Fruit fly (Drosophila melanogaster): ENCODE results near the gene CG42827.

CG42827 gene

DNA sequence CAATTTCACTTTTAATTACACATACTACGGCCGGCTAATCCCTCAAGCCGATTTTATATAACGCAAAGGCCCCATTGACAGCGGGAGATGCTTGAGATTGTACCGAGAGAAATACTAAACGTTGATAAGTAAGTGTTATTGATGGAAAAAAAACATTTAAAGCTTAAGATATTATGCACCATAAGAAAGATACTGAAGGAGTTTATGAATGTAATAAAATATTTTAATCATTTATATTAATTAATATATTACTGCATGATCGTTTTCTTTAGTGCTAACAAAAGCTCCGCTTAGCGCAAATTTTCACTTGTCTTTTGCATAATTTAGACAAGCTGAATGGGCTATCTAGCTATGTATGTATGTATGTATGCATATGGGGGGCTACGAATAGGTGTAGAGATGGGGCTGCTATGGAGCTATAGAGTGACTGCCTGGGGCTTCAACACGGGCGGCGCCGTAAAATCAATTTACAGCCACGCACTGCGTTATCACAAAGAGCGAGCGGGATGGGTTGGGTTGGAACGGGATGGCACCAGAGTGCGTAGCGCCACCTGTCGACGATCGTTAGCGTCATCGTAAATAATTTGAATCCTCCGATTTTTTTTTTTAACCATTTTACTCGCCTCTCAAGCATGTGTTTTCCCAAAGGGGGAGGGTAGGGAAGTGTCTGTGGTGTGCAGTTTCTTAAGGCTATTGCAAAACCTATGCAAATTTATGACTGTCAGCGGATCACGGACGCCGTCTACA, 24.0 kb downstream of the CG42827 start:
- TF ChIP-seq Snoo (tag; optimal IDR thresholded peaks at IDR 0.05) (no peak), Pif1B (GFP tag; optimal IDR thresholded peaks at IDR 0.05) (no peak), D1 (tag; optimal IDR thresholded peaks at IDR 0.05) (no peak), CG17806 (tag; optimal IDR thresholded peaks at IDR 0.05) (peak; percentile 13), Ets98B (GFP tag; IDR thresholded peaks at IDR 0.05) (peak; percentile 44), rn (GFP tag; IDR thresholded peaks at IDR 0.05) (no peak), CG12605 (GFP tag; IDR thresholded peaks at IDR 0.05) (0 out of 2 replicates have a peak, but pooled peaks have one; percentile 18), CG14655 (GFP tag; optimal IDR thresholded peaks at IDR 0.05) (peak; percentile 63), CG9948 (tag; optimal IDR thresholded peaks at IDR 0.05) (peak; percentile 8), CG8159 (tag; optimal IDR thresholded peaks at IDR 0.05) (no peak), fd96Ca (GFP tag; IDR thresholded peaks at IDR 0.05) (0 out of 3 replicates have a peak, but pooled peaks have one; percentile 9), gl (tag; optimal IDR thresholded peaks at IDR 0.05) (no peak), CG13204 (GFP tag; optimal IDR thresholded peaks at IDR 0.05) (no peak), CG15710 (tag; optimal IDR thresholded peaks at IDR 0.05) (no peak), CG4496 (GFP tag; IDR thresholded peaks at IDR 0.05) (peak; percentile 51; the same call in 1 of the 3 replicates), CG34367 (tag; optimal IDR thresholded peaks at IDR 0.05) (no peak), Pif1A (GFP tag; optimal IDR thresholded peaks at IDR 0.05) (no peak), CG32121 (GFP tag; IDR thresholded peaks at IDR 0.05) (peak; percentile 51; the same call in 1 of the 2 replicates), CG10348 (GFP tag; IDR thresholded peaks at IDR 0.05) (no peak), CG8301 (tag; optimal IDR thresholded peaks at IDR 0.05) (peak; percentile 32), EcR (GFP tag; optimal IDR thresholded peaks at IDR 0.05) (no peak)

DNA sequence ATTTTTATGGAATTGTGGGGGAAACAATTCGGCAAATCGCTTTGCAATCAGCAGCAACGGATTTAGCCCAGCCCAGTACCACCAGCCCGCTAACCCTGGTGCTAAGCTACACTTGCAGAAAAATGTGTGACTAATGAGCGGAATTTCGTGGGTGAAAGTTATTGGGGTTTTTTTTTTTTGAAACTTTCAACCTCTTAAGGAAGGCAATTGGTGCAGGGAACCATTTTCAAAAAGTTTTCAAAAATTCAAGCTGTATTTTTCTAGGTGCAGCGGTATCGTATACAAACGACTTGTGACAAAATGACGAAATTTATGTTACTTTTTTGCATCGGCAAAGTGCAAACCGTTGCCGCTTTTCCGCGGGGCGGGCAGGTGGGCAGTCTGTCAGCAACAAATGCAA, 26.3 kb downstream of the CG42827 start:
- TF ChIP-seq CG32121 (GFP tag; IDR thresholded peaks at IDR 0.05) (peak; percentile 72), D1 (tag; optimal IDR thresholded peaks at IDR 0.05) (no peak), fd96Ca (GFP tag; IDR thresholded peaks at IDR 0.05) (peak; percentile 77), CG14655 (GFP tag; optimal IDR thresholded peaks at IDR 0.05) (no peak), CG8301 (tag; optimal IDR thresholded peaks at IDR 0.05) (no peak), CG10348 (GFP tag; IDR thresholded peaks at IDR 0.05) (peak; percentile 37; the same call in 1 of the 2 replicates), CG12605 (GFP tag; IDR thresholded peaks at IDR 0.05) (peak; percentile 24; the same call in 1 of the 2 replicates), CG34367 (tag; optimal IDR thresholded peaks at IDR 0.05) (no peak), Ets98B (GFP tag; IDR thresholded peaks at IDR 0.05) (peak; percentile 35; the same call in 1 of the 2 replicates), CG17806 (tag; optimal IDR thresholded peaks at IDR 0.05) (no peak), CG4496 (GFP tag; IDR thresholded peaks at IDR 0.05) (peak; percentile 72; the same call in 2 of the 3 replicates), CG9948 (tag; optimal IDR thresholded peaks at IDR 0.05) (no peak), rn (GFP tag; IDR thresholded peaks at IDR 0.05) (0 out of 2 replicates have a peak, but pooled peaks have one; percentile 19), CG15710 (tag; optimal IDR thresholded peaks at IDR 0.05) (no peak)

DNA sequence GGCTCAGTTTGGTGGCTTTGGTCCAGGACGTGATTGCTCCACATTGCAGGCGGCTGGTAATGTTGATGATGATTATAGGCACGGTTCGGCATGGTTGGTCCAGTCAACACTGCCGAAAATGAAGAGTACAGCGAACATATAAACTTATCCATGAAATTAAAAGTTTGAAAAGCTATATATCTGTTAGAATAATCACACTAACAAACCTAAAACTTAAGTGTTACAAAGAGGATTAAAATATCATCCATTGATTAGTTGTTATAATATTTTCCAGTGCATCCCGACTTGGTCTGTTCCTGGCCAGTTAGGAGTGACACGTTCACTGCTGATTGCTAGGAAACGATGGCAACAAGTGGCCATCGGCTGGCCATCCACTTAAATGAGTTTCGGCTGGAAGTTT, 27.0 kb downstream of the CG42827 start:
- TF ChIP-seq gl (tag; optimal IDR thresholded peaks at IDR 0.05) (no peak), CG4496 (GFP tag; IDR thresholded peaks at IDR 0.05) (0 out of 3 replicates have a peak, but pooled peaks have one; percentile 13), Pif1A (GFP tag; optimal IDR thresholded peaks at IDR 0.05) (no peak), rn (GFP tag; IDR thresholded peaks at IDR 0.05) (no peak), CG8159 (tag; optimal IDR thresholded peaks at IDR 0.05) (no peak), CG17806 (tag; optimal IDR thresholded peaks at IDR 0.05) (no peak), CG32121 (GFP tag; IDR thresholded peaks at IDR 0.05) (peak; percentile 36; the same call in 1 of the 2 replicates), fd96Ca (GFP tag; IDR thresholded peaks at IDR 0.05) (no peak), EcR (GFP tag; optimal IDR thresholded peaks at IDR 0.05) (no peak), CG13204 (GFP tag; optimal IDR thresholded peaks at IDR 0.05) (no peak), Pif1B (GFP tag; optimal IDR thresholded peaks at IDR 0.05) (no peak), Ets98B (GFP tag; IDR thresholded peaks at IDR 0.05) (peak; percentile 53), D1 (tag; optimal IDR thresholded peaks at IDR 0.05) (no peak), CG15710 (tag; optimal IDR thresholded peaks at IDR 0.05) (no peak), Snoo (tag; optimal IDR thresholded peaks at IDR 0.05) (no peak), CG12605 (GFP tag; IDR thresholded peaks at IDR 0.05) (no peak), CG8301 (tag; optimal IDR thresholded peaks at IDR 0.05) (peak; percentile 3), CG14655 (GFP tag; optimal IDR thresholded peaks at IDR 0.05) (peak; percentile 7), CG9948 (tag; optimal IDR thresholded peaks at IDR 0.05) (no peak)

DNA sequence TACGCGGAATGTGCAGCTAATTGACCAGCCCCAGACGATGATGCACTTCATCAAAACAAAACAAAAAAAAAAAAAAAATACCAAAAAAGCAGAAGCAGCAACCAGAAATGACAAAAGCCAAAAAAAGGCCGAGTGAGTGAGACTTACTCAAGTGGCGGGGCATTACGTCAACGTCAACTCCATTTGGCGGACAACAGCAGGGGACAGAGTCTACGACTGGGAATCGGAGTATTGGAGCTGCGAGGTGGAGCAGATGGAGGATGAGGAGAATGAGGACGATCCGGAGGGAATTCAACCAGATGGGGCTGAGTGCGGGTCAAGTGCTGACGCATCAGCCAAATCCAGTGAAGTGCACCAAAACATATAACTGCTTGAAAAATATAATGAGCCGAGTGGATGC, 28.8 kb downstream of the CG42827 start:
- no peak for TF ChIP-seq CG13204 (GFP tag; optimal IDR thresholded peaks at IDR 0.05)
- TF ChIP-seq Pif1B (GFP tag; optimal IDR thresholded peaks at IDR 0.05), result peak; percentile 13

DNA sequence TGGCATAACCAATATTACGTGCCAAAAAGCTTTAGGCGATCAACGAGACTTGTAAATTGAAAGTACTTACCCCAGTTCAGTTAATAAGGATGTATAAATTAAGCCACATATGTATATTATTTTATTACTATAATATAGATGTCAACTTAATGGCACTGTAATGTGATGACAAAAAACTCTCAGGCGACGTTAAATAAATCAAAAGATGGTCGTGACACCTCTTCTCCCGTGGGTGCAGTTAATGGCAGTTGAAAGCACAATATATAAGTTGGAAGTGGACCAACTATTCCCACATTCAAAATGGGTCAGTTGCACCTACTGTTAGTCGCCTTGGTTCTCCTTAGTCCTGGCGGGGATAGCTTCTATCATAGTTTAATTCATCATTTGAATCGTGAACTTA, 29.8 kb downstream of the CG42827 start, which contains the start of gene Ir94d:
Gene Ir94d (plus strand): TSS at position 301 of the 400 bp plus-strand sequence.
- TF ChIP-seq D1 (tag; optimal IDR thresholded peaks at IDR 0.05) (no peak), CG4496 (GFP tag; IDR thresholded peaks at IDR 0.05) (no peak), CG9948 (tag; optimal IDR thresholded peaks at IDR 0.05) (no peak), CG15710 (tag; optimal IDR thresholded peaks at IDR 0.05) (no peak), CG14655 (GFP tag; optimal IDR thresholded peaks at IDR 0.05) (no peak), CG17806 (tag; optimal IDR thresholded peaks at IDR 0.05) (no peak), CG8159 (tag; optimal IDR thresholded peaks at IDR 0.05) (no peak), CG34367 (tag; optimal IDR thresholded peaks at IDR 0.05) (no peak), Ets98B (GFP tag; IDR thresholded peaks at IDR 0.05) (no peak), CG32121 (GFP tag; IDR thresholded peaks at IDR 0.05) (no peak), fd96Ca (GFP tag; IDR thresholded peaks at IDR 0.05) (no peak), Pif1B (GFP tag; optimal IDR thresholded peaks at IDR 0.05) (no peak), EcR (GFP tag; optimal IDR thresholded peaks at IDR 0.05) (no peak), CG13204 (GFP tag; optimal IDR thresholded peaks at IDR 0.05) (no peak), CG12605 (GFP tag; IDR thresholded peaks at IDR 0.05) (no peak), CG8301 (tag; optimal IDR thresholded peaks at IDR 0.05) (no peak), Snoo (tag; optimal IDR thresholded peaks at IDR 0.05) (no peak), rn (GFP tag; IDR thresholded peaks at IDR 0.05) (no peak), CG10348 (GFP tag; IDR thresholded peaks at IDR 0.05) (no peak), gl (tag; optimal IDR thresholded peaks at IDR 0.05) (no peak)

Data from whole organism, pupa.